Fruit fly (Drosophila melanogaster) Kc167 (cell line): ENCODE results near the gene Chsy.

Experiments used
- Myc ChIP-seq: fragments of >200 bp; optimal IDR thresholded peaks from 2 replicates; lab custom pipeline; 2017; ENCODE audit warnings: missing external identifiers
- Sin3A ChIP-seq: fragments of >200 bp; optimal IDR thresholded peaks from 2 replicates; lab custom pipeline; 2018; ENCODE audit warnings: missing external identifiers
- h ChIP-seq: fragments of >200 bp; optimal IDR thresholded peaks from 3 replicates; lab custom pipeline; 2018; ENCODE audit warnings: missing external identifiers
- insv ChIP-seq: fragments of >200 bp; optimal IDR thresholded peaks from 3 replicates; lab custom pipeline; 2018; ENCODE audit warnings: missing external identifiers
- psq ChIP-seq: fragments of >200 bp; optimal IDR thresholded peaks from 2 replicates; lab custom pipeline; 2017; ENCODE audit warnings: missing external identifiers
- ttk ChIP-seq: sonication (Bioruptor generic); optimal IDR thresholded peaks from 2 replicates; lab custom pipeline; 2017; ENCODE audit warnings: missing external identifiers

- TF ChIP-seq h (lab: Kevin White, UChicago) (no peak), psq (lab: Kevin White, UChicago) (no peak), Sin3A (lab: Kevin White, UChicago) (no peak), Myc (no peak), ttk (lab: Kevin White, UChicago) (no peak), insv (no peak)
Measured at dm6 chrX:15549055-15549454, 44.3 kb downstream of the Chsy start.
